Worm (Caenorhabditis elegans) whole organism, midembryonic: ENCODE measurements around the gene F49E12.12.

Experiments
- T22C8.4 ChIP-seq: fragments of 200-800 bp; sonication (Bioruptor generic); IDR thresholded peaks from 2 replicates; pipeline ENCODE4 v1.3.6; 2022; ENCODE audit warnings: missing genetic modification characterization, missing compliant biosample characterization
- cog-1 ChIP-seq: sonication (generic microtip); optimal IDR thresholded peaks from 2 replicates; lab custom pipeline; 2016; ENCODE audit warnings: missing genetic modification characterization, missing compliant biosample characterization
- flt-1 ChIP-seq: fragments of 200-800 bp; sonication (Bioruptor generic); IDR thresholded peaks from 2 replicates; pipeline ENCODE4 v1.3.6; 2022; ENCODE audit warnings: missing genetic modification characterization, missing compliant biosample characterization
- klf-2 ChIP-seq: fragments of 200-800 bp; sonication (Bioruptor generic); conservative IDR thresholded peaks from 2 replicates; pipeline ENCODE4 v1.3.6; 2022; ENCODE audit warnings: missing genetic modification reagents, missing genetic modification characterization, missing compliant biosample characterization
- med-1 ChIP-seq: sonication (generic microtip); optimal IDR thresholded peaks from 2 replicates; lab custom pipeline; 2017; ENCODE audit warnings: missing genetic modification characterization, mild to moderate bottlenecking, missing compliant biosample characterization, antibody characterized with exemption, missing genetic modification reagents; ENCODE audit not compliant: insufficient read depth
- ref-1 ChIP-seq: fragments of 200-800 bp; sonication (Bioruptor generic); conservative IDR thresholded peaks from 2 replicates; pipeline ENCODE4 v1.3.6; 2022; ENCODE audit warnings: missing genetic modification reagents, missing genetic modification characterization, missing compliant biosample characterization
- tab-1 ChIP-seq: fragments of 200-800 bp; sonication (Bioruptor generic); IDR thresholded peaks from 2 replicates; pipeline ENCODE4 v1.3.6; 2022; ENCODE audit warnings: missing genetic modification characterization, missing compliant biosample characterization
- ztf-23 ChIP-seq: fragments of 200-800 bp; sonication (Bioruptor generic); IDR thresholded peaks from 2 replicates; pipeline ENCODE4 v1.3.6; 2022; ENCODE audit warnings: missing genetic modification reagents, missing genetic modification characterization, missing compliant biosample characterization
- ztf-29 ChIP-seq: fragments of 200-800 bp; sonication (Bioruptor generic); IDR thresholded peaks from 2 replicates; pipeline ENCODE4 v1.3.6; 2022; ENCODE audit warnings: missing genetic modification reagents, missing genetic modification characterization, missing compliant biosample characterization

ce11 chrII:8354233-8354750 lies 27.0 kb upstream of the F49E12.12 start, which contains the start of gene C26D10.6:
- no peak for TF ChIP-seq ztf-23 (GFP tag; lab: Robert Waterston, UW)
- TF ChIP-seq ref-1 (GFP tag; lab: Robert Waterston, UW), result no peak
- TF ChIP-seq klf-2 (GFP tag; lab: Robert Waterston, UW), result no peak
- TF ChIP-seq ztf-29 (GFP tag; lab: Robert Waterston, UW), result no peak
- TF ChIP-seq tab-1 (GFP tag; lab: Robert Waterston, UW), result no peak
- no peak for TF ChIP-seq flt-1 (GFP tag; lab: Robert Waterston, UW)
- TF ChIP-seq med-1 (GFP tag; lab: Kevin White, UChicago), result no peak
- TF ChIP-seq cog-1 (tag; lab: Kevin White, UChicago), result no peak
- no peak for TF ChIP-seq T22C8.4 (GFP tag; lab: Robert Waterston, UW)
